Fruit fly (Drosophila melanogaster) whole organism, embryonic: ENCODE results near the gene CG33093.
A peak's percentile ranks its signal among the peaks of the same experiment; 100 is the strongest.

Experiments used
- Ada2b ChIP-seq: fragments of 200-800 bp; sonication (Bioruptor generic); IDR thresholded peaks from 2 replicates; pipeline ENCODE4 v1.3.6; 2022; ENCODE audit warnings: missing biosample characterization, missing genetic modification characterization
- Atf6 ChIP-seq: fragments of 200-800 bp; sonication (Bioruptor generic); IDR thresholded peaks from 2 replicates; pipeline ENCODE4 v1.3.6; 2022; ENCODE audit warnings: missing biosample characterization, missing genetic modification characterization
- Bdp1 ChIP-seq: fragments of 200-800 bp; sonication (Bioruptor generic); optimal IDR thresholded peaks from 3 replicates; lab custom pipeline; 2016; ENCODE audit warnings: missing biosample characterization, missing genetic modification characterization
- CG10267 ChIP-seq: fragments of 200-800 bp; sonication (Bioruptor generic); optimal IDR thresholded peaks from 2 replicates; lab custom pipeline; 2018; ENCODE audit warnings: missing biosample characterization, mild to moderate bottlenecking, missing genetic modification characterization, moderate library complexity
- CG11093 ChIP-seq: fragments of 200-800 bp; sonication (Bioruptor generic); IDR thresholded peaks from 3 replicates; pipeline ENCODE4 v1.3.6; 2022; ENCODE audit warnings: missing biosample characterization, missing genetic modification characterization
- CG12236 ChIP-seq: fragments of 200-800 bp; sonication (Bioruptor generic); optimal IDR thresholded peaks from 2 replicates; lab custom pipeline; 2016; ENCODE audit warnings: missing biosample characterization, missing genetic modification characterization
- CG17829 ChIP-seq: fragments of 200-800 bp; optimal IDR thresholded peaks from 2 replicates; lab custom pipeline; 2019; ENCODE audit warnings: missing biosample characterization, mild to moderate bottlenecking, missing genetic modification characterization, moderate library complexity
- CG18476 ChIP-seq: fragments of 200-800 bp; sonication (Bioruptor generic); optimal IDR thresholded peaks from 2 replicates; lab custom pipeline; 2016; ENCODE audit warnings: missing biosample characterization, mild to moderate bottlenecking, missing genetic modification characterization
- CG18619 ChIP-seq: fragments of 200-800 bp; sonication (Bioruptor generic); optimal IDR thresholded peaks from 3 replicates; lab custom pipeline; 2017; ENCODE audit warnings: missing biosample characterization, mild to moderate bottlenecking, missing genetic modification characterization
- CG2712 ChIP-seq: fragments of 200-800 bp; optimal IDR thresholded peaks from 3 replicates; lab custom pipeline; 2019; ENCODE audit warnings: missing biosample characterization, mild to moderate bottlenecking, missing genetic modification characterization, moderate library complexity
- CG31224 ChIP-seq: fragments of 200-800 bp; sonication (Bioruptor generic); IDR thresholded peaks from 2 replicates; pipeline ENCODE4 v1.3.6; 2022; ENCODE audit warnings: missing biosample characterization, missing genetic modification characterization
- CG31365 ChIP-seq: fragments of 200-800 bp; sonication (Bioruptor generic); optimal IDR thresholded peaks from 2 replicates; lab custom pipeline; 2018; ENCODE audit warnings: missing biosample characterization, mild to moderate bottlenecking, missing genetic modification characterization
- CG33213 ChIP-seq: fragments of 200-800 bp; sonication (Bioruptor generic); optimal IDR thresholded peaks from 3 replicates; lab custom pipeline; 2016; ENCODE audit warnings: missing biosample characterization, missing genetic modification characterization
- CG3726 ChIP-seq: fragments of 200-800 bp; sonication (Bioruptor generic); IDR thresholded peaks from 3 replicates; pipeline ENCODE4, ENCODE4 v1.3.6; 2022; ENCODE audit warnings: missing biosample characterization, missing genetic modification characterization
- CG4404 ChIP-seq: fragments of 200-800 bp; sonication (Bioruptor generic); IDR thresholded peaks from 2 replicates; pipeline ENCODE4 v1.3.6; 2022; ENCODE audit warnings: missing biosample characterization, missing genetic modification characterization
- CG4730 ChIP-seq: fragments of 200-800 bp; sonication (Bioruptor generic); IDR thresholded peaks from 2 replicates; pipeline ENCODE4 v1.3.6; 2022; ENCODE audit warnings: missing biosample characterization, missing genetic modification characterization
- CG6175 ChIP-seq: fragments of 200-800 bp; sonication (Bioruptor generic); IDR thresholded peaks from 3 replicates; pipeline ENCODE4 v1.3.6; 2022; ENCODE audit warnings: missing biosample characterization, missing genetic modification characterization
- CG8281 ChIP-seq: fragments of 200-800 bp; sonication (Bioruptor generic); optimal IDR thresholded peaks from 2 replicates; lab custom pipeline; 2018; ENCODE audit warnings: missing biosample characterization, mild to moderate bottlenecking, missing genetic modification characterization, moderate library complexity
- CG9876 ChIP-seq: fragments of 200-800 bp; sonication (Bioruptor generic); optimal IDR thresholded peaks from 2 replicates; lab custom pipeline; 2016; ENCODE audit warnings: missing biosample characterization, missing genetic modification characterization
- Doc2 ChIP-seq: fragments of 200-800 bp; sonication (Bioruptor generic); IDR thresholded peaks from 2 replicates; pipeline ENCODE4 v1.3.6; 2022; ENCODE audit warnings: missing biosample characterization, missing genetic modification characterization
- Ets97D ChIP-seq: fragments of 200-800 bp; sonication (Bioruptor generic); optimal IDR thresholded peaks from 3 replicates; lab custom pipeline; 2016; ENCODE audit warnings: missing biosample characterization, missing genetic modification characterization
- Kr ChIP-seq: fragments of 200-800 bp; sonication (Bioruptor generic); optimal IDR thresholded peaks from 2 replicates; lab custom pipeline; 2017; ENCODE audit warnings: missing biosample characterization, mild to moderate bottlenecking, missing genetic modification characterization
- Nf-YC ChIP-seq: fragments of 200-800 bp; optimal IDR thresholded peaks from 3 replicates; lab custom pipeline; 2019; ENCODE audit warnings: missing biosample characterization, mild to moderate bottlenecking, missing genetic modification characterization, moderate library complexity
- Ptx1 ChIP-seq: fragments of 200-800 bp; sonication (Bioruptor generic); IDR thresholded peaks from 2 replicates; pipeline ENCODE4 v1.3.6; 2022; ENCODE audit warnings: missing biosample characterization, missing genetic modification characterization
- Scr ChIP-seq: fragments of 200-800 bp; sonication (Bioruptor generic); IDR thresholded peaks from 2 replicates; pipeline ENCODE4 v1.3.6; 2022; ENCODE audit warnings: missing biosample characterization, missing genetic modification characterization; ENCODE audit not compliant: partially characterized antibody
- Sox102F ChIP-seq: fragments of 200-800 bp; sonication (Bioruptor generic); optimal IDR thresholded peaks from 2 replicates; lab custom pipeline; 2018; ENCODE audit warnings: missing biosample characterization, mild to moderate bottlenecking, missing genetic modification characterization, moderate library complexity
- Vsx1 ChIP-seq: fragments of 200-800 bp; sonication (Bioruptor generic); optimal IDR thresholded peaks from 2 replicates; lab custom pipeline; 2017; ENCODE audit warnings: missing biosample characterization, mild to moderate bottlenecking, missing genetic modification characterization, missing genetic modification reagents
- amos ChIP-seq: fragments of 200-800 bp; sonication (Bioruptor generic); IDR thresholded peaks from 2 replicates; pipeline ENCODE4 v1.3.6; 2022; ENCODE audit warnings: missing biosample characterization, missing genetic modification characterization; ENCODE audit not compliant: partially characterized antibody
- ato ChIP-seq: fragments of 200-800 bp; sonication (Bioruptor generic); IDR thresholded peaks from 2 replicates; pipeline ENCODE4 v1.3.6; 2022; ENCODE audit warnings: missing biosample characterization, missing genetic modification characterization; ENCODE audit not compliant: partially characterized antibody
- chif ChIP-seq, 2 experiments: fragments of 200-800 bp; sonication (Bioruptor generic); optimal IDR thresholded peaks; 3 replicates each; lab custom pipeline; 2016; ENCODE audit warnings: missing biosample characterization in 2 of 2, missing genetic modification characterization in 2 of 2
- crc ChIP-seq: fragments of 200-800 bp; sonication (Bioruptor generic); optimal IDR thresholded peaks from 2 replicates; lab custom pipeline; 2016; ENCODE audit warnings: missing biosample characterization, missing genetic modification characterization
- emc ChIP-seq: fragments of 200-800 bp; sonication (Bioruptor generic); optimal IDR thresholded peaks from 2 replicates; lab custom pipeline; 2016; ENCODE audit warnings: missing biosample characterization, missing genetic modification characterization
- hbn ChIP-seq: fragments of 200-800 bp; sonication (Bioruptor generic); IDR thresholded peaks from 2 replicates; pipeline ENCODE4 v1.3.6; 2022; ENCODE audit warnings: missing biosample characterization, missing genetic modification characterization; ENCODE audit not compliant: partially characterized antibody
- hkb ChIP-seq, 2 experiments: fragments of 200-800 bp in 1 of 2; fragments of >200 bp in 1 of 2; sonication (Bioruptor generic) in 1 of 2; IDR thresholded peaks in 1 of 2; optimal IDR thresholded peaks in 1 of 2; 2 replicates each; pipeline versions ENCODE4 v1.3.6 to Lab custom; 2017 to 2022; ENCODE audit warnings: missing biosample characterization in 1 of 2, missing genetic modification characterization in 1 of 2
- hth ChIP-seq: fragments of >200 bp; optimal IDR thresholded peaks from 2 replicates; lab custom pipeline; 2017; ENCODE audit warnings: inconsistent platforms
- insv ChIP-seq, 2 experiments: fragments of 200-800 bp; sonication (Bioruptor generic); optimal IDR thresholded peaks; 3 replicates each; lab custom pipeline; 2016 to 2018; ENCODE audit warnings: missing biosample characterization in 2 of 2, missing genetic modification characterization in 2 of 2
- lbe ChIP-seq: fragments of 200-800 bp; sonication (Bioruptor generic); optimal IDR thresholded peaks from 2 replicates; lab custom pipeline; 2016; ENCODE audit warnings: missing biosample characterization, mild to moderate bottlenecking, missing genetic modification characterization
- lilli ChIP-seq: fragments of 200-800 bp; sonication (Bioruptor generic); optimal IDR thresholded peaks from 3 replicates; lab custom pipeline; 2016; ENCODE audit warnings: missing biosample characterization, missing genetic modification characterization
- lov ChIP-seq, 2 experiments: fragments of 200-800 bp in 1 of 2; fragments of >200 bp in 1 of 2; sonication (Bioruptor generic) in 1 of 2; IDR thresholded peaks in 1 of 2; optimal IDR thresholded peaks in 1 of 2; 2 replicates in 1 of 2; 3 replicates in 1 of 2; pipeline versions ENCODE4 v1.3.6 to Lab custom; 2017 to 2022; ENCODE audit warnings: missing biosample characterization in 1 of 2, missing genetic modification characterization in 1 of 2
- mirr ChIP-seq: fragments of 200-800 bp; sonication (Bioruptor generic); optimal IDR thresholded peaks from 3 replicates; lab custom pipeline; 2018; ENCODE audit warnings: missing biosample characterization, mild to moderate bottlenecking, missing genetic modification characterization
- otp ChIP-seq: fragments of 200-800 bp; sonication (Bioruptor generic); IDR thresholded peaks from 3 replicates; pipeline ENCODE4, ENCODE4 v1.3.6; 2022; ENCODE audit warnings: missing biosample characterization, missing genetic modification characterization
- pho ChIP-seq: fragments of 200-800 bp; sonication (Bioruptor generic); optimal IDR thresholded peaks from 2 replicates; lab custom pipeline; 2016; ENCODE audit warnings: missing biosample characterization, missing genetic modification characterization
- phol ChIP-seq: fragments of 200-800 bp; sonication (Bioruptor generic); optimal IDR thresholded peaks from 3 replicates; lab custom pipeline; 2018; ENCODE audit warnings: missing biosample characterization, mild to moderate bottlenecking, missing genetic modification characterization, moderate library complexity
- ranshi ChIP-seq: fragments of 200-800 bp; sonication (Bioruptor generic); IDR thresholded peaks from 2 replicates; pipeline ENCODE4 v1.3.6; 2022; ENCODE audit warnings: missing biosample characterization, missing genetic modification characterization
- sqz ChIP-seq: fragments of 200-800 bp; sonication (Bioruptor generic); optimal IDR thresholded peaks from 3 replicates; lab custom pipeline; 2018; ENCODE audit warnings: missing biosample characterization, mild to moderate bottlenecking, missing genetic modification characterization
- stwl ChIP-seq: fragments of 200-800 bp; sonication (Bioruptor generic); optimal IDR thresholded peaks from 3 replicates; lab custom pipeline; 2018; ENCODE audit warnings: missing biosample characterization, mild to moderate bottlenecking, missing genetic modification characterization, moderate library complexity
- tgo ChIP-seq: fragments of 200-800 bp; sonication (Bioruptor generic); IDR thresholded peaks from 3 replicates; pipeline ENCODE4 v1.3.6; 2022; ENCODE audit warnings: missing biosample characterization, missing genetic modification characterization
- yki ChIP-seq: fragments of >200 bp; optimal IDR thresholded peaks from 3 replicates; lab custom pipeline; 2018
- zfh2 ChIP-seq: fragments of 200-800 bp; sonication (Bioruptor generic); optimal IDR thresholded peaks from 2 replicates; lab custom pipeline; 2016; ENCODE audit warnings: missing biosample characterization, missing genetic modification characterization

CG33093 gene

DNA sequence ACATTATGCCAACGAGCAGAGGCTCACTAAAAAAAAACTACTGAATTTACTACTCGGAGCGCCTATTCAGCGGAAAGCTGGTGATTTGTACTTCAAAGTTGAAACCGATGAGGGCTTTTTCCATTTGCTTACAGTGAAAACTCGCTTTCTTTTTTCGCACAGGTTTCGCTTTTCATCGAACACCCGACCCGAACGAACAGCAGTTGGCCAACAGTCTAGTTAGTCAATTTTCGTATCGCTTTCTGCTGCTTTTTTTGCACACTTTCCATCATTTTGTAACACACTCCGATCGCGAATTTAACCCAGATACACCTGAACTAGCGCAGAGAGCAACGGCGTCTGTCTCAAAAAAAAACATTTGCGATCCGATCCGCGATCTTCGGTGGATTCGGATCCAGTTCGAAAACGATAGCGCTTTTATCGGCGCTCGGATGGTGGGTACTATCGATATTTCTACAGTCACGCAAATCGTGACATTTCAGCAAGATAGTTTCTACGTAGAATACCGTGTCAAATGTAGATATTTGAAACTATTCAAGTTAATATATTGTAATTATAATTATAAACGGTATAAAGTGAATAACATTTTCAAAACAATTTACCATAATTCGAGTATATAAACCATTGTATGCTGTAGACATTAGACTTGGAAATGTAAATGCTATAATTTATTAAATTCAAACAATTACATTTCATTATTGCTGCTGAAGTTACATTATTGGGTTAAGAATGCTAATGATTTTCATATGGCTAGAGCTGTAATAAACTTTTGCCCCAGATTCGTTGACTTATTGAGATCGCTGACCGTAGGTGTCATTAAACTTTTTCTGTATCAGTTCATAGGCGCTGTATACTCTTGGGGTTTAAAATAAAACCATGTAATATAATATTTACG, 3.2 kb downstream of the CG33093 start, which contains the start of gene CG5346 (continued):
- TF ChIP-seq lbe (GFP tag; lab: Kevin White, UChicago) = no peak
- no peak for TF ChIP-seq CG11093
- peak; percentile 87 for TF ChIP-seq ato
- no peak for TF ChIP-seq otp (GFP tag; lab: Robert Waterston, UW)
- no peak for TF ChIP-seq yki (lab: Kevin White, UChicago)
- TF ChIP-seq lilli (GFP tag; lab: Kevin White, UChicago) = peak; percentile 6
- no peak for TF ChIP-seq Kr (GFP tag; lab: Kevin White, UChicago)
- peak; percentile 92 for TF ChIP-seq amos (GFP tag; lab: Robert Waterston, UW)
- no peak for TF ChIP-seq pho (GFP tag; lab: Kevin White, UChicago)
- TF ChIP-seq lov (optimal IDR thresholded peaks at IDR 0.05; lab: Kevin White, UChicago) = no peak
- TF ChIP-seq lov (GFP tag; IDR thresholded peaks at IDR 0.05; lab: Robert Waterston, UW) = no peak
- no peak for TF ChIP-seq hkb (optimal IDR thresholded peaks at IDR 0.05; lab: Kevin White, UChicago)
- no peak for TF ChIP-seq hkb (GFP tag; IDR thresholded peaks at IDR 0.05; lab: Robert Waterston, UW)
- no peak for TF ChIP-seq CG9876
- no peak for TF ChIP-seq CG31224 (GFP tag; lab: Robert Waterston, UW)
- peak; percentile 23 for TF ChIP-seq Ets97D
- TF ChIP-seq Scr (GFP tag; lab: Robert Waterston, UW) = peak; percentile 84
- no peak for TF ChIP-seq CG6175 (GFP tag; lab: Robert Waterston, UW)
- TF ChIP-seq CG18476 (GFP tag; lab: Kevin White, UChicago) = no peak
- TF ChIP-seq tgo (GFP tag; lab: Robert Waterston, UW) = no peak
- TF ChIP-seq CG31365 (tag; lab: Kevin White, UChicago) = no peak
- no peak for TF ChIP-seq Ada2b (GFP tag; lab: Robert Waterston, UW)
- peak; percentile 84 for TF ChIP-seq hbn (GFP tag; lab: Robert Waterston, UW)
- peak; percentile 60 for TF ChIP-seq sqz (GFP tag; lab: Kevin White, UChicago)
- no peak for TF ChIP-seq Sox102F
- TF ChIP-seq crc (GFP tag; lab: Kevin White, UChicago) = no peak
- TF ChIP-seq Vsx1 (GFP tag; lab: Kevin White, UChicago) = no peak
- TF ChIP-seq CG2712 (tag; lab: Kevin White, UChicago) = no peak
- no peak for TF ChIP-seq Nf-YC (tag; lab: Kevin White, UChicago)
- no peak for TF ChIP-seq CG33213
- no peak for TF ChIP-seq CG4730 (GFP tag; lab: Robert Waterston, UW)
- TF ChIP-seq CG3726 (GFP tag; lab: Robert Waterston, UW) = no peak
- no peak for TF ChIP-seq CG8281 (tag; lab: Kevin White, UChicago)
- no peak for TF ChIP-seq CG17829 (tag; lab: Kevin White, UChicago)
- no peak for TF ChIP-seq CG10267 (tag; lab: Kevin White, UChicago)
- no peak for TF ChIP-seq Doc2
- TF ChIP-seq zfh2 (GFP tag; lab: Kevin White, UChicago) = no peak
- TF ChIP-seq CG4404 = no peak
- TF ChIP-seq Bdp1 (GFP tag; lab: Kevin White, UChicago) = no peak
- TF ChIP-seq Ptx1 = no peak
- TF ChIP-seq chif (GFP tag; optimal IDR thresholded peaks at IDR 0.05; lab: Kevin White, UChicago) = no peak
- no peak for TF ChIP-seq phol
- no peak for TF ChIP-seq CG18619 (GFP tag; lab: Kevin White, UChicago)
- peak; percentile 67 for TF ChIP-seq stwl (tag; lab: Kevin White, UChicago)
- no peak for TF ChIP-seq mirr (GFP tag; lab: Kevin White, UChicago)
- TF ChIP-seq ranshi = no peak
- TF ChIP-seq hth (lab: Kevin White, UChicago) = no peak
- no peak for TF ChIP-seq CG12236 (GFP tag; lab: Kevin White, UChicago)
- no peak for TF ChIP-seq emc (GFP tag; lab: Kevin White, UChicago)
- TF ChIP-seq Atf6 (GFP tag; lab: Robert Waterston, UW) = no peak
- no peak for TF ChIP-seq insv (GFP tag; optimal IDR thresholded peaks at IDR 0.05; lab: Kevin White, UChicago)
